Worm (Caenorhabditis elegans) whole organism, young adult: Measurements from ENCODE around the gene Y32H12A.1.

Experiments used
- B0035.1 ChIP-seq: sonication (generic microtip); optimal IDR thresholded peaks from 2 replicates; lab custom pipeline; 2016; ENCODE audit warnings: missing genetic modification characterization, mild to moderate bottlenecking, missing compliant biosample characterization, missing genotype, missing genetic modification reagents
- B0261.1 ChIP-seq: sonication (generic microtip); optimal IDR thresholded peaks from 2 replicates; lab custom pipeline; 2016; ENCODE audit warnings: mild to moderate bottlenecking, missing genetic modification characterization, moderate library complexity, missing compliant biosample characterization
- B0336.3 ChIP-seq: fragments of 200-800 bp; sonication (Bioruptor generic); IDR thresholded peaks from 2 replicates; pipeline ENCODE4 v1.3.6; 2022; ENCODE audit warnings: missing genetic modification characterization, missing compliant biosample characterization
- D2030.7 ChIP-seq: fragments of 200-800 bp; sonication (Bioruptor generic); IDR thresholded peaks from 2 replicates; pipeline ENCODE4 v1.3.6; 2022; ENCODE audit warnings: missing genetic modification reagents, missing genetic modification characterization, missing compliant biosample characterization
- F22D6.2 ChIP-seq: sonication (generic microtip); optimal IDR thresholded peaks from 2 replicates; lab custom pipeline; 2016; ENCODE audit warnings: mild to moderate bottlenecking, missing genetic modification characterization, missing compliant biosample characterization
- F33H1.4 ChIP-seq: fragments of 200-800 bp; sonication (Bioruptor generic); IDR thresholded peaks from 2 replicates; pipeline ENCODE4 v1.3.6; 2022; ENCODE audit warnings: missing genetic modification reagents, missing genetic modification characterization, missing compliant biosample characterization
- F37B4.10 ChIP-seq: fragments of 200-800 bp; sonication (Bioruptor generic); IDR thresholded peaks from 2 replicates; pipeline ENCODE4 v1.3.6; 2022; ENCODE audit warnings: missing genetic modification characterization, missing compliant biosample characterization
- F49E8.2 ChIP-seq: sonication (generic microtip); optimal IDR thresholded peaks from 3 replicates; lab custom pipeline; 2017; ENCODE audit warnings: missing genetic modification characterization, mild to moderate bottlenecking, missing compliant biosample characterization, antibody characterized with exemption, moderate library complexity; ENCODE audit not compliant: insufficient read depth
- F57C9.4 ChIP-seq: sonication (generic microtip); optimal IDR thresholded peaks from 2 replicates; lab custom pipeline; 2017; ENCODE audit warnings: mild to moderate bottlenecking, missing genetic modification characterization, missing compliant biosample characterization
- K11D2.4 ChIP-seq: fragments of 200-800 bp; sonication (Bioruptor generic); IDR thresholded peaks from 2 replicates; pipeline ENCODE4 v1.3.6; 2022; ENCODE audit warnings: missing genetic modification reagents, missing genetic modification characterization, missing compliant biosample characterization
- T07F8.4 ChIP-seq: sonication (generic microtip); optimal IDR thresholded peaks from 2 replicates; lab custom pipeline; 2016; ENCODE audit warnings: mild to moderate bottlenecking, missing genetic modification characterization, moderate library complexity, missing compliant biosample characterization
- T26A5.8 ChIP-seq: sonication (generic microtip); optimal IDR thresholded peaks from 2 replicates; lab custom pipeline; 2016; ENCODE audit warnings: missing genetic modification characterization, missing compliant biosample characterization
- Y53G8AR.9 ChIP-seq: fragments of 200-800 bp; sonication (Bioruptor generic); conservative IDR thresholded peaks from 2 replicates; pipeline ENCODE4 v1.3.6; 2022; ENCODE audit warnings: missing genetic modification reagents, missing genetic modification characterization, missing compliant biosample characterization
- Y56A3A.18 ChIP-seq: fragments of 200-800 bp; sonication (Bioruptor generic); IDR thresholded peaks from 2 replicates; pipeline ENCODE4 v1.3.6; 2022; ENCODE audit warnings: missing genetic modification reagents, missing genetic modification characterization, missing compliant biosample characterization
- Y79H2A.3 ChIP-seq: fragments of 200-800 bp; sonication (Bioruptor generic); conservative IDR thresholded peaks from 2 replicates; pipeline ENCODE4 v1.3.6; 2022; ENCODE audit warnings: missing genetic modification reagents, missing genetic modification characterization, missing compliant biosample characterization
- Y95B8A.8 ChIP-seq: fragments of 200-800 bp; sonication (Bioruptor generic); IDR thresholded peaks from 2 replicates; pipeline ENCODE4 v1.3.6; 2022; ENCODE audit warnings: missing genetic modification reagents, missing genetic modification characterization, missing compliant biosample characterization
- ama-1 ChIP-seq, 3 experiments: fragments of 150-350 bp in 1 of 3; sonication (generic microtip) in 2 of 3; optimal IDR thresholded peaks; 2 replicates each; lab custom pipeline; 2014 to 2018; ENCODE audit warnings: missing biosample characterization in 2 of 3, missing genetic modification characterization in 2 of 3, missing genetic modification reagents in 2 of 3
- atf-7 ChIP-seq: sonication (generic microtip); optimal IDR thresholded peaks from 2 replicates; lab custom pipeline; 2017; ENCODE audit warnings: mild to moderate bottlenecking, missing genetic modification characterization, missing compliant biosample characterization
- athp-1 ChIP-seq: sonication (generic microtip); optimal IDR thresholded peaks from 2 replicates; lab custom pipeline; 2017; ENCODE audit warnings: mild to moderate bottlenecking, missing genetic modification characterization, missing compliant biosample characterization
- attf-5 ChIP-seq: fragments of 200-800 bp; sonication (Bioruptor generic); optimal IDR thresholded peaks from 2 replicates; lab custom pipeline; 2018; ENCODE audit warnings: mild to moderate bottlenecking, missing genetic modification characterization, missing compliant biosample characterization
- attf-6 ChIP-seq: fragments of 200-800 bp; sonication (Bioruptor generic); IDR thresholded peaks from 2 replicates; pipeline ENCODE4 v1.3.6; 2022; ENCODE audit warnings: missing genetic modification reagents, missing genetic modification characterization, missing compliant biosample characterization
- cebp-1 ChIP-seq, 2 experiments: fragments of 200-800 bp in 1 of 2; sonication (Bioruptor generic) in 1 of 2; sonication (generic microtip) in 1 of 2; IDR thresholded peaks in 1 of 2; optimal IDR thresholded peaks in 1 of 2; 2 replicates each; pipeline versions ENCODE4 v1.3.6 to Lab custom; 2017 to 2022; ENCODE audit warnings: missing compliant biosample characterization in 2 of 2, missing genetic modification characterization in 2 of 2, mild to moderate bottlenecking in 1 of 2, missing genetic modification reagents in 1 of 2, moderate library complexity in 1 of 2
- cebp-2 ChIP-seq: fragments of 200-800 bp; sonication (Bioruptor generic); IDR thresholded peaks from 2 replicates; pipeline ENCODE4 v1.3.6; 2022; ENCODE audit warnings: missing genetic modification characterization, missing compliant biosample characterization
- ceh-27 ChIP-seq: fragments of 200-800 bp; sonication (Bioruptor generic); optimal IDR thresholded peaks from 2 replicates; lab custom pipeline; 2018; ENCODE audit warnings: mild to moderate bottlenecking, missing genetic modification characterization, moderate library complexity, missing compliant biosample characterization
- ceh-91 ChIP-seq: fragments of 200-800 bp; sonication (Bioruptor generic); IDR thresholded peaks from 2 replicates; pipeline ENCODE4 v1.3.6; 2022; ENCODE audit warnings: missing genetic modification reagents, missing genetic modification characterization, missing compliant biosample characterization
- efl-1 ChIP-seq: fragments of 150-350 bp; optimal IDR thresholded peaks from 2 replicates; lab custom pipeline; 2014; ENCODE audit warnings: missing biosample characterization, missing genetic modification reagents, missing genetic modification characterization
- egl-18 ChIP-seq: fragments of 200-800 bp; sonication (Bioruptor generic); IDR thresholded peaks from 2 replicates; pipeline ENCODE4 v1.3.6; 2022; ENCODE audit warnings: missing genetic modification reagents, missing genetic modification characterization, missing compliant biosample characterization
- egl-44 ChIP-seq: fragments of 200-800 bp; sonication (Bioruptor generic); IDR thresholded peaks from 2 replicates; pipeline ENCODE4 v1.3.6; 2022; ENCODE audit warnings: missing genetic modification reagents, missing genetic modification characterization, missing compliant biosample characterization
- egrh-3 ChIP-seq: fragments of 200-800 bp; sonication (Bioruptor generic); IDR thresholded peaks from 2 replicates; pipeline ENCODE4 v1.3.6; 2022; ENCODE audit warnings: missing genetic modification reagents, missing genetic modification characterization, missing compliant biosample characterization
- hlh-12 ChIP-seq: sonication (generic microtip); optimal IDR thresholded peaks from 2 replicates; lab custom pipeline; 2016; ENCODE audit warnings: missing genetic modification characterization, missing compliant biosample characterization
- let-607 ChIP-seq, 2 experiments: fragments of 200-800 bp in 1 of 2; sonication (Bioruptor generic) in 1 of 2; sonication (generic microtip) in 1 of 2; optimal IDR thresholded peaks; 2 replicates each; lab custom pipeline; 2016 to 2018; ENCODE audit warnings: mild to moderate bottlenecking in 2 of 2, missing compliant biosample characterization in 2 of 2, missing genetic modification characterization in 2 of 2, moderate library complexity in 2 of 2, missing genotype in 1 of 2
- madf-10 ChIP-seq: sonication (generic microtip); optimal IDR thresholded peaks from 2 replicates; lab custom pipeline; 2016; ENCODE audit warnings: mild to moderate bottlenecking, missing genetic modification characterization, missing compliant biosample characterization
- mcd-1 ChIP-seq: fragments of 200-800 bp; sonication (Bioruptor generic); IDR thresholded peaks from 2 replicates; pipeline ENCODE4 v1.3.6; 2022; ENCODE audit warnings: missing genetic modification reagents, missing genetic modification characterization, missing compliant biosample characterization
- nfya-1 ChIP-seq: sonication (generic microtip); optimal IDR thresholded peaks from 2 replicates; lab custom pipeline; 2017; ENCODE audit warnings: antibody characterized with exemption, missing compliant biosample characterization, missing genetic modification characterization, borderline replicate concordance; ENCODE audit not compliant: insufficient read depth
- nhr-80 ChIP-seq: sonication (generic microtip); optimal IDR thresholded peaks from 2 replicates; lab custom pipeline; 2016; ENCODE audit warnings: missing genetic modification characterization, missing compliant biosample characterization
- pha-4 ChIP-seq: fragments of 150-350 bp; sonication (generic microtip); optimal IDR thresholded peaks from 2 replicates; lab custom pipeline; 2014; ENCODE audit warnings: missing biosample characterization, missing genetic modification reagents, missing genetic modification characterization
- repo-1 ChIP-seq: sonication (generic microtip); optimal IDR thresholded peaks from 2 replicates; lab custom pipeline; 2017; ENCODE audit warnings: mild to moderate bottlenecking, missing genetic modification characterization, missing compliant biosample characterization
- sea-2 ChIP-seq: fragments of 200-800 bp; sonication (Bioruptor generic); IDR thresholded peaks from 2 replicates; pipeline ENCODE4 v1.3.6; 2022; ENCODE audit warnings: missing genetic modification characterization, missing compliant biosample characterization
- snpc-1.1 ChIP-seq: sonication (generic microtip); optimal IDR thresholded peaks from 2 replicates; lab custom pipeline; 2017; ENCODE audit warnings: missing genetic modification characterization, mild to moderate bottlenecking, missing compliant biosample characterization, antibody characterized with exemption, moderate library complexity, missing genotype, missing genetic modification reagents; ENCODE audit not compliant: insufficient read depth
- snpc-1.3 ChIP-seq: sonication (generic microtip); optimal IDR thresholded peaks from 2 replicates; lab custom pipeline; 2017; ENCODE audit warnings: missing genetic modification characterization, mild to moderate bottlenecking, missing compliant biosample characterization, antibody characterized with exemption, moderate library complexity, missing genotype, missing genetic modification reagents; ENCODE audit not compliant: insufficient read depth
- somi-1 ChIP-seq: fragments of 200-800 bp; sonication (Bioruptor generic); optimal IDR thresholded peaks from 2 replicates; lab custom pipeline; 2018; ENCODE audit warnings: mild to moderate bottlenecking, missing genetic modification characterization, missing compliant biosample characterization
- unc-130 ChIP-seq: sonication (generic microtip); optimal IDR thresholded peaks from 2 replicates; lab custom pipeline; 2016; ENCODE audit warnings: missing genetic modification reagents, missing genetic modification characterization, missing compliant biosample characterization
- unc-62 ChIP-seq: fragments of 150-350 bp; optimal IDR thresholded peaks from 2 replicates; lab custom pipeline; 2014; ENCODE audit warnings: missing biosample characterization, missing genetic modification reagents, missing genetic modification characterization
- ztf-25 ChIP-seq: fragments of 200-800 bp; sonication (Bioruptor generic); IDR thresholded peaks from 2 replicates; pipeline ENCODE4 v1.3.6; 2022; ENCODE audit warnings: missing genetic modification reagents, missing genetic modification characterization, missing compliant biosample characterization
- ztf-26 ChIP-seq: sonication (generic microtip); optimal IDR thresholded peaks from 2 replicates; lab custom pipeline; 2017; ENCODE audit warnings: missing genetic modification characterization, missing compliant biosample characterization

Y32H12A.1 gene

DNA sequence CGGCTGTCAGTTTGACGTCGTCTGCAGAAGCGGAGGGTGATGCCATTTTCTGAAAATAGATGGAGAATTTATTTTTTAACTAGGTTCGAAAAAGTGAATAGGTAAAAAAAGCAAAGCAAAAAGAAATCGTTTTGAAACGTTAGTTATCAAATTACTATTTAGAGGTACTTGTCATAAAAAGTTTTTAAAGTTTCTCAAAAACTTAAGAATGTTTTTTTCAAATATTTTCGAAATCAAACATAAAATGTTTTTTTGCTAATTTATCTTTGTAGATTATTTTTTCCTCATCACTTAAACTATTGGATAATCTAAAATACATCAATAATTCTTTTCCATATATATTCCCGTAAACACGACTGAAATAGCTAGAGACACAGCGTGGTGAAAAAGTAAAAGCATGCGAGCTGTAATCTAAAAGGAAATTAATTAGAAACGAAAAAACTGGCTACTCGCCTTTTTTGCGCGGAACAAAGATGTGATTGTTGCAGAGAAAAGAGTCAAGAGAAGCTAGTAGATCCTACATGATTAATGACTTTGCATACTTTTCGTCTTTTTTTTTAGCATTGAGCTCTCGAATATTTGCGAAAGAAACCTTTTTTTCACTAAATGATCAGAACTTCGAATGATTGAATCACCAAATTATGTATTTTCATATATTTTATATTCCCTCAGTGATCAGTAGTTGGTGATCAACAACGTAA lies 9.4 kb downstream of the Y32H12A.1 start, which contains the start of gene szy-2:
Gene szy-2 (minus strand): TSS at position 51 of the 701 bp plus-strand sequence.
- TF ChIP-seq B0035.1 (no peak), ceh-91 (no peak), ama-1 (optimal IDR thresholded peaks at IDR 0.05; lab: Kevin White, UChicago) (no peak), ama-1 (GFP tag; optimal IDR thresholded peaks at IDR 0.05; lab: Kevin White, UChicago) (no peak), F37B4.10 (no peak), repo-1 (tag; lab: Kevin White, UChicago) (no peak), nfya-1 (tag; lab: Kevin White, UChicago) (no peak), T26A5.8 (no peak), Y79H2A.3 (no peak), ceh-27 (GFP tag; lab: Kevin White, UChicago) (no peak), egl-18 (GFP tag; lab: Robert Waterston, UW) (no peak), T07F8.4 (tag; lab: Kevin White, UChicago) (no peak), somi-1 (GFP tag; lab: Kevin White, UChicago) (no peak), B0261.1 (tag; lab: Kevin White, UChicago) (no peak), unc-62 (no peak), Y56A3A.18 (GFP tag; lab: Robert Waterston, UW) (no peak), pha-4 (tag; lab: Kevin White, UChicago) (no peak), sea-2 (GFP tag; lab: Robert Waterston, UW) (no peak)

DNA sequence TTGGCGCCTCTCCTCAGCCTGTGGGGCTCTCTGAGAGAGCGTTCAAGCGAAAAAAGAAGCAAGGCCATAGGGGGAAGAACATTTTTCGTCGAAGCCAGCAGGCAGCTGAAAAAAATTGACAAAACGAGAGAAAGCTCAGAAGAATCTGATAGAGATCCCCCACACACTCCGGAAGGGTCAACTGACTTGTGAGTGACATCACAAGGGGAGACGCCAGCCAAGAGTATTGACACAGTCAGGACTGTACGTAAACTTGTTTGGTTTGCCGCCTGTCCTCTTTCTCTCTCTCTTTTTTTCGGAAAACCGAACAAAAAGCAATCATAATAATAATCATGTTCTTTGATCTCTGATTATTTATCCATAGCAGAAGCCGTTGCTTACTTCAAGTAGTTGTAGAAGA lies 10.9 kb downstream of the Y32H12A.1 start:
- TF ChIP-seq cebp-1 (GFP tag; IDR thresholded peaks at IDR 0.05; lab: Robert Waterston, UW) (no peak), cebp-1 (tag; optimal IDR thresholded peaks at IDR 0.05; lab: Kevin White, UChicago) (peak; percentile 7), athp-1 (no peak), atf-7 (tag; lab: Kevin White, UChicago) (no peak), nhr-80 (tag; lab: Kevin White, UChicago) (peak; percentile 19), Y53G8AR.9 (GFP tag; lab: Robert Waterston, UW) (no peak), T07F8.4 (tag; lab: Kevin White, UChicago) (no peak), cebp-2 (GFP tag; lab: Robert Waterston, UW) (no peak), ceh-27 (GFP tag; lab: Kevin White, UChicago) (peak; percentile 9), D2030.7 (GFP tag; lab: Robert Waterston, UW) (no peak), B0336.3 (GFP tag; lab: Robert Waterston, UW) (0 out of 2 replicates have a peak, but pooled peaks have one; percentile 24), ztf-25 (GFP tag; lab: Robert Waterston, UW) (no peak), hlh-12 (tag; lab: Kevin White, UChicago) (no peak), K11D2.4 (0 out of 2 replicates have a peak, but pooled peaks have one; percentile 11), efl-1 (no peak), Y95B8A.8 (no peak), mcd-1 (0 out of 2 replicates have a peak, but pooled peaks have one; percentile 17), let-607 (tag; optimal IDR thresholded peaks at IDR 0.05; lab: Kevin White, UChicago) (no peak), F22D6.2 (tag; lab: Kevin White, UChicago) (no peak), somi-1 (GFP tag; lab: Kevin White, UChicago) (no peak), attf-5 (peak; percentile 18)

DNA sequence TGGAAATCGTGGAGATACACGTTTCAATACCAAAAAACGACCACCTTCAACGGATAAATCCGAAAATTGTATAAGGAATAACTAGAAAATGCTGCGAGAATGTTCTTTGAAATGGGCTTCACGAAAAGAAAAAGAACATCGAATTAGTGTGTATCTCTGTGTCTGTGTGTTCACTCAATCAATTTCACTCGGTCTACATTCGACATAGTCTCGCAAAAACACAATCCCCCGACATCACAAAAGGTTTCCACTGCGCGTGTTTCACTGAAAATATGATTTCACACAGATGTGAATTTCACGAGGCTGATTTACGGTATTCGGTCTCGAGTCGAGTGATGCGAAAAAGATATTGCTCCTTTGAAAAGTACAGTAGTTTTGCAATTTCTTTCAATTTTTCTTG lies 11.7 kb downstream of the Y32H12A.1 start:
- no peak for TF ChIP-seq ztf-26 (tag; lab: Kevin White, UChicago)
- TF ChIP-seq F49E8.2, result no peak
- TF ChIP-seq attf-6 (GFP tag; lab: Robert Waterston, UW), result no peak
- TF ChIP-seq snpc-1.1 (tag; lab: Kevin White, UChicago), result no peak
- no peak for TF ChIP-seq cebp-1 (GFP tag; IDR thresholded peaks at IDR 0.05; lab: Robert Waterston, UW)
- no peak for TF ChIP-seq cebp-1 (tag; optimal IDR thresholded peaks at IDR 0.05; lab: Kevin White, UChicago)
- TF ChIP-seq egrh-3, result no peak
- no peak for TF ChIP-seq F57C9.4
- TF ChIP-seq madf-10 (tag; lab: Kevin White, UChicago), result no peak
- TF ChIP-seq F33H1.4, result no peak
- no peak for TF ChIP-seq snpc-1.3 (tag; lab: Kevin White, UChicago)
- TF ChIP-seq egl-44 (GFP tag; lab: Robert Waterston, UW), result no peak
- no peak for TF ChIP-seq K11D2.4
- TF ChIP-seq unc-130 (GFP tag; lab: Kevin White, UChicago), result no peak
